Worm (Caenorhabditis elegans): ENCODE measurements around the gene exos-8.

Gene exos-8

ce11 chrII:6776418-6777034 lies 35.0 kb downstream of the exos-8 start, which contains the start of gene ssup-72 (continued):
- TF ChIP-seq ztf-3 (GFP tag; optimal IDR thresholded peaks at IDR 0.05) (no peak), D2030.7 (GFP tag; IDR thresholded peaks at IDR 0.05) (peak; percentile 76), lsl-1 (GFP tag; optimal IDR thresholded peaks at IDR 0.05) (peak; percentile 60), hmg-20 (GFP tag; IDR thresholded peaks at IDR 0.05) (no peak), F39B2.1 (GFP tag; IDR thresholded peaks at IDR 0.05) (no peak), T26A5.8 (tag; optimal IDR thresholded peaks at IDR 0.05) (no peak), B0019.2 (GFP tag; conservative IDR thresholded peaks at IDR 0.05) (no peak), unc-130 (GFP tag; optimal IDR thresholded peaks at IDR 0.05) (peak; percentile 66), unc-62 (GFP tag; optimal IDR thresholded peaks at IDR 0.05) (no peak), nhr-90 (tag; optimal IDR thresholded peaks at IDR 0.05) (no peak), ceh-27 (GFP tag; optimal IDR thresholded peaks at IDR 0.05) (peak; percentile 55), ztf-18 (tag; optimal IDR thresholded peaks at IDR 0.05) (peak; percentile 92), C06A6.2 (GFP tag; conservative IDR thresholded peaks at IDR 0.05) (no peak), ztf-22 (GFP tag; optimal IDR thresholded peaks at IDR 0.05) (no peak), F57C9.4 (tag; optimal IDR thresholded peaks at IDR 0.05) (no peak), ztf-25 (GFP tag; IDR thresholded peaks at IDR 0.05) (0 out of 2 replicates have a peak, but pooled peaks have one; percentile 6), nfya-1 (tag; optimal IDR thresholded peaks at IDR 0.05; ENCODE audit: borderline replicate concordance, insufficient read depth) (no peak), ZK185.1 (tag; optimal IDR thresholded peaks at IDR 0.05; ENCODE audit: poor library complexity, severe bottlenecking) (peak; percentile 72), egrh-3 (GFP tag; IDR thresholded peaks at IDR 0.05) (no peak; the same call in 1 of the 2 replicates), K12H6.12 (tag; optimal IDR thresholded peaks at IDR 0.05) (peak; percentile 1), ceh-100 (GFP tag; IDR thresholded peaks at IDR 0.05) (0 out of 2 replicates have a peak, but pooled peaks have one; percentile 16), dpff-1 (tag; optimal IDR thresholded peaks at IDR 0.05) (no peak), madf-6 (GFP tag; IDR thresholded peaks at IDR 0.05) (peak; percentile 81), nhr-179 (tag; optimal IDR thresholded peaks at IDR 0.05) (no peak), akir-1 (GFP tag; optimal IDR thresholded peaks at IDR 0.05) (no peak), ama-1 (optimal IDR thresholded peaks at IDR 0.05) (no peak), ama-1 (GFP tag; optimal IDR thresholded peaks at IDR 0.05) (no peak), snpc-4 (GFP tag; optimal IDR thresholded peaks at IDR 0.05) (no peak), snpc-4 (tag; optimal IDR thresholded peaks at IDR 0.05) (peak in 2 of 4 experiments; percentile 8 to 33), aptf-2 (GFP tag; conservative IDR thresholded peaks at IDR 0.05) (no peak; the same call in 1 of the 2 replicates), aptf-3 (GFP tag; IDR thresholded peaks at IDR 0.05) (no peak), gei-17 (GFP tag; optimal IDR thresholded peaks at IDR 0.05) (no peak), Y95B8A.8 (GFP tag; IDR thresholded peaks at IDR 0.05) (no peak), dox-1 (GFP tag; IDR thresholded peaks at IDR 0.05) (peak; percentile 81), ztf-6 (GFP tag; IDR thresholded peaks at IDR 0.05) (no peak), K11D2.4 (GFP tag; IDR thresholded peaks at IDR 0.05) (0 out of 2 replicates have a peak, but pooled peaks have one; percentile 32), atf-7 (tag; optimal IDR thresholded peaks at IDR 0.05) (no peak), C17E4.6 (GFP tag; IDR thresholded peaks at IDR 0.05) (no peak), dpl-1 (GFP tag; optimal IDR thresholded peaks at IDR 0.05) (peak; percentile 35), F52B5.7 (tag; optimal IDR thresholded peaks at IDR 0.05) (no peak), zim-3 (tag; optimal IDR thresholded peaks at IDR 0.05) (no peak), F49E8.2 (tag; optimal IDR thresholded peaks at IDR 0.05; ENCODE audit: insufficient read depth) (no peak), B0261.1 (tag; optimal IDR thresholded peaks at IDR 0.05) (no peak), sptf-2 (GFP tag; optimal IDR thresholded peaks at IDR 0.05) (no peak), somi-1 (GFP tag; optimal IDR thresholded peaks at IDR 0.05) (no peak), F22D6.2 (tag; optimal IDR thresholded peaks at IDR 0.05) (no peak), Y53G8AR.9 (GFP tag; conservative IDR thresholded peaks at IDR 0.05) (no peak), let-526 (GFP tag; IDR thresholded peaks at IDR 0.05) (no peak), mel-28 (tag; optimal IDR thresholded peaks at IDR 0.05; ENCODE audit: borderline replicate concordance) (no peak)
